Fruit fly (Drosophila melanogaster): Measurements from ENCODE around the gene CG13284.

The CG13284 gene

DNA sequence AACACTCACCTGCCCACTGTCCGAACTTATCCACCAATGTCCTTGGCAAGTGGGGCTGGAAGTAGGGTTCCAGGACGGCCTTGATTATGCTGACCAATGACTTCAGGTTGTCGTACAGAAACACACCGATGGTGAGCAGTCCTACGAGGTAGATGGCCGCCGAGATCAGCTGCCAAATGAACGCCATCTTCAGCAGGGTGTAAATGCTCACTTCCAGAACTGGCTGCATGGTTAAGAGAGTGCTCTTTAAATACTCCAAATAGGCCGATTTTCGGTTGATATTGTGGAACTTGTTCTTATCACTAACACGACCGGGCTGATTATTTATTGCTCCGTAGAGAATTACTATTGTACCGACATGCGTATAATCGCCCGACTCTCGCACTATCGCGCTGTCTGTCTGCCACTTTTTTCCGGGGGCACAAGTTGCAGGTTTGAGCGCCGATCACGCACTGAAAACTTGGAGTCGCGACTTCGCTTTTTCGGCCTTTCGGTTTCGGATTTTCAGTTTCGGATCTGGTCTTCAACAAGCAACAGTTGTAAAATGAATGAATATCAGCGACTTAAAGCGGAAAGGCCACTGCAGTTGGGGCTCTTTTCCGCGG lies 1.7 kb downstream of the CG13284 start (continued):
- TF ChIP-seq CG10543 (GFP tag; optimal IDR thresholded peaks at IDR 0.05) (peak; percentile 55), mirr (GFP tag; optimal IDR thresholded peaks at IDR 0.05) (peak; percentile 88), ap (GFP tag; IDR thresholded peaks at IDR 0.05) (no peak), CG3163 (GFP tag; optimal IDR thresholded peaks at IDR 0.05) (peak; percentile 64), lab (GFP tag; optimal IDR thresholded peaks at IDR 0.05) (peak; percentile 39), fd64A (GFP tag; optimal IDR thresholded peaks at IDR 0.05) (peak; percentile 3), Antp (GFP tag; optimal IDR thresholded peaks at IDR 0.05) (no peak), E2f2 (GFP tag; IDR thresholded peaks at IDR 0.05) (0 out of 2 replicates have a peak, but pooled peaks have one; percentile 14), chinmo (GFP tag; IDR thresholded peaks at IDR 0.05; ENCODE audit: partially characterized antibody) (0 out of 4 replicates have a peak, but pooled peaks have one; percentile 40), Hr78 (GFP tag; optimal IDR thresholded peaks at IDR 0.05) (peak in 1 of 2 experiments; percentile 14), fu2 (GFP tag; optimal IDR thresholded peaks at IDR 0.05) (no peak), CG2199 (GFP tag; IDR thresholded peaks at IDR 0.05) (peak; percentile 93), Hr51 (GFP tag; optimal IDR thresholded peaks at IDR 0.05) (peak in 1 of 2 experiments; percentile 1), CG18619 (GFP tag; optimal IDR thresholded peaks at IDR 0.05) (no peak), CG15601 (tag; optimal IDR thresholded peaks at IDR 0.05) (peak; percentile 1), CG34376 (GFP tag; optimal IDR thresholded peaks at IDR 0.05) (peak; percentile 44)

DNA sequence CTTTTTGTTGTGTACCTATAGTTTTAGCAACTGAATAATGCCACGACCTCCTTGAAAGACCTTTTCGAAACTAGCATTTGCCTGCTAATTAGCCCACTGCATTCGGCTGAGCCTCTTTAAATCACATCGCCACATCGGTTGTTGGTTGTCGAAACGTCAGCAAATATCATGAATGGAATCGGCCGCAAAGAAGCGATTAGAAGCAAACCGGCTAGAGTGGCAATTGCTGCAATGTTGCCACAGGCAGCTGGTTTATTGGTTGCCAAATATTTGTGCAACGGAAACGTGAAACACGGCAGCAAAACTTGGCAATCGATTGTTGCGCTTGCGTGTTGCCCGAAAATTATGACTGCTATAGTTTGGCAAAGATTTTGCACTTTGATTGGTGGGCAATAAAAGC lies 3.3 kb downstream of the CG13284 start:
- TF ChIP-seq tio (GFP tag; optimal IDR thresholded peaks at IDR 0.05) (no peak), otp (GFP tag; IDR thresholded peaks at IDR 0.05) (no peak), zf30C (GFP tag; optimal IDR thresholded peaks at IDR 0.05) (no peak), Asciz (GFP tag; optimal IDR thresholded peaks at IDR 0.05) (peak; percentile 27), HHEX (GFP tag; optimal IDR thresholded peaks at IDR 0.05) (peak; percentile 2), Bteb2 (GFP tag; optimal IDR thresholded peaks at IDR 0.05) (no peak), CG17328 (GFP tag; IDR thresholded peaks at IDR 0.05) (no peak), lab (GFP tag; optimal IDR thresholded peaks at IDR 0.05) (no peak), CG4282 (GFP tag; optimal IDR thresholded peaks at IDR 0.05) (no peak), ci (GFP tag; IDR thresholded peaks at IDR 0.05) (0 out of 3 replicates have a peak, but pooled peaks have one; percentile 27), CG10979 (tag; optimal IDR thresholded peaks at IDR 0.05) (no peak), Bgb (GFP tag; IDR thresholded peaks at IDR 0.05; ENCODE audit: partially characterized antibody) (no peak), odd (GFP tag; optimal IDR thresholded peaks at IDR 0.05) (no peak), CrebB (tag; optimal IDR thresholded peaks at IDR 0.05) (no peak), Atf-2 (GFP tag; optimal IDR thresholded peaks at IDR 0.05) (no peak), CG11560 (tag; IDR thresholded peaks at IDR 0.05) (no peak), Hr39 (optimal IDR thresholded peaks at IDR 0.05) (no peak), CG9876 (GFP tag; optimal IDR thresholded peaks at IDR 0.05) (no peak), Fer2 (tag; optimal IDR thresholded peaks at IDR 0.05) (no peak), Sry-δ (GFP tag; optimal IDR thresholded peaks at IDR 0.05) (no peak), CG15011 (GFP tag; optimal IDR thresholded peaks at IDR 0.05) (no peak), CG4730 (GFP tag; IDR thresholded peaks at IDR 0.05) (no peak), CG5245 (GFP tag; optimal IDR thresholded peaks at IDR 0.05) (no peak), ap (GFP tag; IDR thresholded peaks at IDR 0.05) (no peak), nom (GFP tag; optimal IDR thresholded peaks at IDR 0.05) (no peak), CG8359 (GFP tag; optimal IDR thresholded peaks at IDR 0.05; ENCODE audit: borderline replicate concordance) (no peak), Hmr (GFP tag; optimal IDR thresholded peaks at IDR 0.05) (no peak), CG5180 (GFP tag; optimal IDR thresholded peaks at IDR 0.05) (peak; percentile 10), amos (GFP tag; IDR thresholded peaks at IDR 0.05; ENCODE audit: partially characterized antibody) (no peak), vvl (GFP tag; IDR thresholded peaks at IDR 0.05) (no peak), Mad (GFP tag; optimal IDR thresholded peaks at IDR 0.05) (no peak), Hand (GFP tag; optimal IDR thresholded peaks at IDR 0.05) (no peak), CG18619 (GFP tag; optimal IDR thresholded peaks at IDR 0.05) (no peak), Med (GFP tag) (peak; percentile 49), CG32767 (GFP tag; IDR thresholded peaks at IDR 0.05) (no peak), sens (GFP tag) (peak; percentile 59)
